Worm (Caenorhabditis elegans) whole organism, late embryonic: ENCODE results near the gene B0334.4.
A peak's percentile ranks its signal among the peaks of the same experiment; 100 is the strongest.

Experiments
- C08G9.2 ChIP-seq: sonication (generic microtip); optimal IDR thresholded peaks from 2 replicates; lab custom pipeline; 2016; ENCODE audit warnings: mild to moderate bottlenecking, missing genetic modification characterization, moderate library complexity, missing compliant biosample characterization
- C38D4.7 ChIP-seq: fragments of 200-800 bp; sonication (Bioruptor generic); optimal IDR thresholded peaks from 2 replicates; lab custom pipeline; 2018; ENCODE audit warnings: mild to moderate bottlenecking, missing genetic modification characterization, moderate library complexity, missing compliant biosample characterization
- K02D7.2 ChIP-seq: sonication (generic microtip); optimal IDR thresholded peaks from 2 replicates; lab custom pipeline; 2017; ENCODE audit warnings: mild to moderate bottlenecking, missing genetic modification characterization, missing compliant biosample characterization
- K09A11.1 ChIP-seq: sonication (generic microtip); optimal IDR thresholded peaks from 2 replicates; lab custom pipeline; 2017; ENCODE audit warnings: antibody characterized with exemption, mild to moderate bottlenecking, missing genetic modification characterization, missing compliant biosample characterization; ENCODE audit not compliant: insufficient read depth
- Y22D7AL.16 ChIP-seq: sonication (generic microtip); optimal IDR thresholded peaks from 2 replicates; lab custom pipeline; 2016; ENCODE audit warnings: missing genetic modification characterization, missing compliant biosample characterization
- ahr-1 ChIP-seq: sonication (generic microtip); optimal IDR thresholded peaks from 2 replicates; lab custom pipeline; 2016; ENCODE audit warnings: missing genetic modification characterization, missing compliant biosample characterization
- ama-1 ChIP-seq: fragments of 150-350 bp; optimal IDR thresholded peaks from 2 replicates; lab custom pipeline; 2014
- ceh-14 ChIP-seq: sonication (generic microtip); optimal IDR thresholded peaks from 2 replicates; lab custom pipeline; 2016; ENCODE audit warnings: missing genotype, missing genetic modification characterization, missing compliant biosample characterization
- ceh-19 ChIP-seq: fragments of 200-800 bp; sonication (Bioruptor generic); optimal IDR thresholded peaks from 2 replicates; lab custom pipeline; 2018; ENCODE audit warnings: mild to moderate bottlenecking, missing genetic modification characterization, missing compliant biosample characterization
- ceh-2 ChIP-seq: sonication (generic microtip); optimal IDR thresholded peaks from 2 replicates; lab custom pipeline; 2016; ENCODE audit warnings: missing genotype, missing genetic modification characterization, missing compliant biosample characterization
- ceh-22 ChIP-seq: sonication (generic microtip); optimal IDR thresholded peaks from 2 replicates; lab custom pipeline; 2017; ENCODE audit warnings: missing biosample characterization, missing genetic modification characterization
- ceh-24 ChIP-seq: sonication (generic microtip); optimal IDR thresholded peaks from 2 replicates; lab custom pipeline; 2016; ENCODE audit warnings: mild to moderate bottlenecking, missing genetic modification characterization, missing compliant biosample characterization
- ceh-31 ChIP-seq: sonication (generic microtip); optimal IDR thresholded peaks from 2 replicates; lab custom pipeline; 2016; ENCODE audit warnings: missing genetic modification characterization, missing compliant biosample characterization
- ceh-48 ChIP-seq: sonication (generic microtip); optimal IDR thresholded peaks from 2 replicates; lab custom pipeline; 2016; ENCODE audit warnings: missing genetic modification characterization, inconsistent platforms, missing compliant biosample characterization
- ceh-6 ChIP-seq: fragments of 200-800 bp; sonication (Bioruptor generic); optimal IDR thresholded peaks from 2 replicates; lab custom pipeline; 2018; ENCODE audit warnings: mild to moderate bottlenecking, missing genetic modification characterization, missing compliant biosample characterization
- ceh-9 ChIP-seq: sonication (generic microtip); optimal IDR thresholded peaks from 2 replicates; lab custom pipeline; 2016; ENCODE audit warnings: mild to moderate bottlenecking, missing genetic modification characterization, inconsistent platforms, missing compliant biosample characterization
- che-1 ChIP-seq: sonication (generic microtip); optimal IDR thresholded peaks from 2 replicates; lab custom pipeline; 2016; ENCODE audit warnings: mild to moderate bottlenecking, missing genetic modification characterization, missing compliant biosample characterization
- dmd-4 ChIP-seq: sonication (generic microtip); optimal IDR thresholded peaks from 2 replicates; lab custom pipeline; 2016; ENCODE audit warnings: borderline replicate concordance, missing genetic modification characterization, missing compliant biosample characterization
- dve-1 ChIP-seq: sonication (generic microtip); optimal IDR thresholded peaks from 2 replicates; lab custom pipeline; 2017; ENCODE audit warnings: antibody characterized with exemption, mild to moderate bottlenecking, missing genetic modification characterization, missing compliant biosample characterization
- elt-2 ChIP-seq: sonication (generic microtip); optimal IDR thresholded peaks from 2 replicates; lab custom pipeline; 2016; ENCODE audit warnings: missing genetic modification reagents, missing genetic modification characterization, missing compliant biosample characterization
- elt-4 ChIP-seq: sonication (generic microtip); optimal IDR thresholded peaks from 2 replicates; lab custom pipeline; 2016; ENCODE audit warnings: missing genetic modification characterization, missing compliant biosample characterization
- ets-4 ChIP-seq: sonication (generic microtip); optimal IDR thresholded peaks from 2 replicates; lab custom pipeline; 2016; ENCODE audit warnings: missing genetic modification characterization, missing compliant biosample characterization
- eyg-1 ChIP-seq: sonication (generic microtip); optimal IDR thresholded peaks from 2 replicates; lab custom pipeline; 2016; ENCODE audit warnings: missing genotype, missing genetic modification characterization, missing compliant biosample characterization
- fax-1 ChIP-seq: sonication (generic microtip); optimal IDR thresholded peaks from 2 replicates; lab custom pipeline; 2016; ENCODE audit warnings: missing genotype, missing genetic modification characterization, missing compliant biosample characterization
- fkh-10 ChIP-seq: fragments of 150-350 bp; optimal IDR thresholded peaks from 2 replicates; lab custom pipeline; 2014; ENCODE audit warnings: missing biosample characterization, missing genetic modification reagents, missing genetic modification characterization
- gmeb-2 ChIP-seq: sonication (generic microtip); optimal IDR thresholded peaks from 2 replicates; lab custom pipeline; 2016; ENCODE audit warnings: missing genetic modification characterization, inconsistent platforms, missing compliant biosample characterization
- hlh-30 ChIP-seq: sonication (generic microtip); optimal IDR thresholded peaks from 2 replicates; lab custom pipeline; 2017; ENCODE audit warnings: antibody characterized with exemption, missing genetic modification characterization, missing compliant biosample characterization; ENCODE audit not compliant: insufficient read depth
- hlh-6 ChIP-seq: sonication (generic microtip); optimal IDR thresholded peaks from 2 replicates; lab custom pipeline; 2016; ENCODE audit warnings: missing genotype, missing genetic modification characterization, missing compliant biosample characterization
- hlh-8 ChIP-seq: sonication (generic microtip); optimal IDR thresholded peaks from 2 replicates; lab custom pipeline; 2016; ENCODE audit warnings: missing genotype, missing genetic modification characterization, missing compliant biosample characterization
- lim-6 ChIP-seq: sonication (generic microtip); optimal IDR thresholded peaks from 2 replicates; lab custom pipeline; 2016; ENCODE audit warnings: missing genetic modification characterization, missing compliant biosample characterization
- mec-3 ChIP-seq: sonication (generic microtip); optimal IDR thresholded peaks from 2 replicates; lab custom pipeline; 2016; ENCODE audit warnings: borderline replicate concordance, missing genetic modification characterization, missing compliant biosample characterization
- nfya-1 ChIP-seq: sonication (generic microtip); optimal IDR thresholded peaks from 2 replicates; lab custom pipeline; 2017; ENCODE audit warnings: missing genetic modification characterization, mild to moderate bottlenecking, missing compliant biosample characterization, antibody characterized with exemption, moderate library complexity
- nhr-11 ChIP-seq: fragments of 150-350 bp; optimal IDR thresholded peaks from 2 replicates; lab custom pipeline; 2014; ENCODE audit warnings: missing biosample characterization, missing genetic modification characterization
- nhr-232 ChIP-seq: sonication (generic microtip); optimal IDR thresholded peaks from 2 replicates; lab custom pipeline; 2016; ENCODE audit warnings: missing genetic modification characterization, missing compliant biosample characterization
- npax-4 ChIP-seq: sonication (generic microtip); optimal IDR thresholded peaks from 2 replicates; lab custom pipeline; 2016; ENCODE audit warnings: missing genetic modification characterization, missing compliant biosample characterization
- odd-2 ChIP-seq: sonication (generic microtip); optimal IDR thresholded peaks from 2 replicates; lab custom pipeline; 2017; ENCODE audit warnings: antibody characterized with exemption, mild to moderate bottlenecking, missing genetic modification characterization, missing compliant biosample characterization
- pag-3 ChIP-seq: sonication (generic microtip); optimal IDR thresholded peaks from 2 replicates; lab custom pipeline; 2016; ENCODE audit warnings: missing compliant biosample characterization, missing genetic modification characterization, borderline replicate concordance
- pat-9 ChIP-seq: fragments of 200-800 bp; sonication (Bioruptor generic); optimal IDR thresholded peaks from 2 replicates; lab custom pipeline; 2018; ENCODE audit warnings: mild to moderate bottlenecking, missing genetic modification characterization, moderate library complexity, missing compliant biosample characterization
- pax-1 ChIP-seq: fragments of 150-350 bp; optimal IDR thresholded peaks from 2 replicates; lab custom pipeline; 2014; ENCODE audit warnings: missing biosample characterization, missing genetic modification characterization
- pqm-1 ChIP-seq: sonication (generic microtip); optimal IDR thresholded peaks from 2 replicates; lab custom pipeline; 2016; ENCODE audit warnings: missing genetic modification characterization, missing compliant biosample characterization
- pros-1 ChIP-seq: fragments of 150-350 bp; optimal IDR thresholded peaks from 2 replicates; lab custom pipeline; 2014; ENCODE audit warnings: missing biosample characterization, missing genetic modification reagents, missing genetic modification characterization
- ref-2 ChIP-seq: sonication (generic microtip); optimal IDR thresholded peaks from 2 replicates; lab custom pipeline; 2016; ENCODE audit warnings: missing genetic modification characterization, missing compliant biosample characterization
- sdc-2 ChIP-seq: sonication (generic microtip); optimal IDR thresholded peaks from 2 replicates; lab custom pipeline; 2016; ENCODE audit warnings: missing genotype, missing genetic modification characterization, missing compliant biosample characterization
- sox-2 ChIP-seq: fragments of 200-800 bp; sonication (Bioruptor generic); IDR thresholded peaks from 2 replicates; pipeline ENCODE4 v1.3.6; 2022; ENCODE audit warnings: missing genetic modification reagents, missing genetic modification characterization, missing compliant biosample characterization
- sox-4 ChIP-seq: sonication (generic microtip); optimal IDR thresholded peaks from 2 replicates; lab custom pipeline; 2017; ENCODE audit warnings: mild to moderate bottlenecking, missing genetic modification characterization, inconsistent platforms, missing compliant biosample characterization
- tbx-2 ChIP-seq: sonication (generic microtip); optimal IDR thresholded peaks from 2 replicates; lab custom pipeline; 2016; ENCODE audit warnings: missing genetic modification characterization, missing compliant biosample characterization
- tbx-7 ChIP-seq: sonication (generic microtip); optimal IDR thresholded peaks from 2 replicates; lab custom pipeline; 2016; ENCODE audit warnings: missing genotype, missing genetic modification characterization, missing compliant biosample characterization
- ttx-3 ChIP-seq: sonication (generic microtip); optimal IDR thresholded peaks from 2 replicates; lab custom pipeline; 2016; ENCODE audit warnings: missing genetic modification reagents, missing genetic modification characterization, missing compliant biosample characterization
- unc-3 ChIP-seq, 2 experiments: fragments of 200-800 bp in 1 of 2; sonication (Bioruptor generic) in 1 of 2; sonication (generic microtip) in 1 of 2; conservative IDR thresholded peaks in 1 of 2; optimal IDR thresholded peaks in 1 of 2; 2 replicates each; pipeline versions ENCODE4 v1.3.6 to Lab custom; 2016 to 2022; ENCODE audit warnings: missing compliant biosample characterization in 2 of 2, missing genetic modification characterization in 2 of 2, missing genetic modification reagents in 1 of 2
- zip-5 ChIP-seq: sonication (generic microtip); optimal IDR thresholded peaks from 2 replicates; lab custom pipeline; 2016; ENCODE audit warnings: missing genetic modification characterization, missing compliant biosample characterization
- ztf-16 ChIP-seq: sonication (generic microtip); optimal IDR thresholded peaks from 2 replicates; lab custom pipeline; 2017; ENCODE audit warnings: missing genetic modification characterization, missing compliant biosample characterization

Gene B0334.4

DNA sequence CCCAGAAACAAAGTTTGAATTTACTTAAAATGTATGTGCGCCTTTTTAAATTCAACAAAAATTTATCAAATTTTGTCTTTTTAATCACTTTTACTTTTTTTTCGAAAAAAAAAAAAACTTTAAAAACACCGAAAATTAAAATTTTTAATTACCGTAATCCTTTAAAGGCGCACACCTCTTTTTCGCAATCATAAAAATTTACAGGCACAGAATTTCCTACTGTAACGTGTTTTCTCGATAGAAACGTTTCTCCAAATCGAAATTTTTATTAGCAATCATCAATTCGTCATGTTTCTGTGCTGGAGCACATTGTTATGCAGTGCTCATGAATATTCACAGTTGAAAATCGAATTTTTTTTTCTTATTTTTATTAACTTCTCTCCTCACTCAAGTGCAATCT lies 41.0 kb downstream of the B0334.4 start:
- no peak for TF ChIP-seq hlh-8
- no peak for TF ChIP-seq elt-2
- TF ChIP-seq pqm-1 (tag; lab: Kevin White, UChicago) = no peak

ce11 chrII:11537115-11537514 lies 41.6 kb downstream of the B0334.4 start:
- no peak for TF ChIP-seq nhr-232
- no peak for TF ChIP-seq mec-3 (tag; lab: Kevin White, UChicago)
- TF ChIP-seq lim-6 (tag; lab: Kevin White, UChicago) = no peak
- TF ChIP-seq pax-1 = peak; percentile 28
- TF ChIP-seq zip-5 (tag; lab: Kevin White, UChicago) = no peak
- TF ChIP-seq hlh-6 (tag; lab: Kevin White, UChicago) = no peak
- no peak for TF ChIP-seq odd-2 (tag; lab: Kevin White, UChicago)
- TF ChIP-seq ceh-6 = peak; percentile 17
- no peak for TF ChIP-seq ceh-24 (tag; lab: Kevin White, UChicago)
- TF ChIP-seq sox-2 = no peak
- TF ChIP-seq ama-1 = no peak
- no peak for TF ChIP-seq nhr-11 (tag; lab: Kevin White, UChicago)
- TF ChIP-seq tbx-2 (tag; lab: Kevin White, UChicago) = peak; percentile 13
- peak; percentile 80 for TF ChIP-seq hlh-30 (tag; lab: Kevin White, UChicago)
- TF ChIP-seq K09A11.1 = no peak
- no peak for TF ChIP-seq Y22D7AL.16 (tag; lab: Kevin White, UChicago)
- TF ChIP-seq pros-1 (tag; lab: Kevin White, UChicago) = no peak
- TF ChIP-seq unc-3 (GFP tag; conservative IDR thresholded peaks at IDR 0.05; lab: Robert Waterston, UW) = no peak
- no peak for TF ChIP-seq unc-3 (tag; optimal IDR thresholded peaks at IDR 0.05; lab: Kevin White, UChicago)
- no peak for TF ChIP-seq C38D4.7 (GFP tag; lab: Kevin White, UChicago)
- TF ChIP-seq che-1 (tag; lab: Kevin White, UChicago) = no peak
- no peak for TF ChIP-seq pat-9 (tag; lab: Kevin White, UChicago)
- TF ChIP-seq elt-4 (tag; lab: Kevin White, UChicago) = no peak
- TF ChIP-seq npax-4 (tag; lab: Kevin White, UChicago) = no peak
- TF ChIP-seq ceh-48 (tag; lab: Kevin White, UChicago) = peak; percentile 22
- TF ChIP-seq ceh-31 = peak; percentile 66
- TF ChIP-seq sdc-2 (tag; lab: Kevin White, UChicago) = no peak
- no peak for TF ChIP-seq ceh-22 (tag; lab: Kevin White, UChicago)
- no peak for TF ChIP-seq gmeb-2 (tag; lab: Kevin White, UChicago)
- TF ChIP-seq ahr-1 (tag; lab: Kevin White, UChicago) = no peak
- no peak for TF ChIP-seq sox-4 (tag; lab: Kevin White, UChicago)
- TF ChIP-seq pqm-1 (tag; lab: Kevin White, UChicago) = no peak
- TF ChIP-seq ref-2 (tag; lab: Kevin White, UChicago) = peak; percentile 52
- TF ChIP-seq ceh-19 (GFP tag; lab: Kevin White, UChicago) = peak; percentile 58
- peak; percentile 60 for TF ChIP-seq eyg-1 (tag; lab: Kevin White, UChicago)
- TF ChIP-seq ceh-14 = peak; percentile 16
- no peak for TF ChIP-seq K02D7.2 (tag; lab: Kevin White, UChicago)
- no peak for TF ChIP-seq fkh-10
- TF ChIP-seq ceh-2 (tag; lab: Kevin White, UChicago) = peak; percentile 31
- no peak for TF ChIP-seq hlh-8
- peak; percentile 33 for TF ChIP-seq C08G9.2 (tag; lab: Kevin White, UChicago)
- TF ChIP-seq tbx-7 = no peak
- no peak for TF ChIP-seq dve-1 (tag; lab: Kevin White, UChicago)
- no peak for TF ChIP-seq fax-1 (tag; lab: Kevin White, UChicago)
- TF ChIP-seq ets-4 (tag; lab: Kevin White, UChicago) = no peak
- no peak for TF ChIP-seq ztf-16 (tag; lab: Kevin White, UChicago)
- peak; percentile 45 for TF ChIP-seq nfya-1 (tag; lab: Kevin White, UChicago)
- TF ChIP-seq pag-3 (tag; lab: Kevin White, UChicago) = no peak
- no peak for TF ChIP-seq ceh-9 (tag; lab: Kevin White, UChicago)
- TF ChIP-seq ttx-3 (tag; lab: Kevin White, UChicago) = no peak
- TF ChIP-seq dmd-4 (tag; lab: Kevin White, UChicago) = peak; percentile 41
